Worm (Caenorhabditis elegans) whole organism, L2 larva: ENCODE data around the gene F10A3.4.

Experiments used
- Y55F3AM.14 ChIP-seq: fragments of 200-800 bp; sonication (Bioruptor generic); optimal IDR thresholded peaks from 2 replicates; lab custom pipeline; 2018; ENCODE audit warnings: mild to moderate bottlenecking, missing genetic modification characterization, missing compliant biosample characterization
- ZK546.5 ChIP-seq: sonication (generic microtip); optimal IDR thresholded peaks from 2 replicates; lab custom pipeline; 2017; ENCODE audit warnings: missing biosample characterization, missing genetic modification characterization
- aly-2 ChIP-seq: fragments of 150-350 bp; optimal IDR thresholded peaks from 2 replicates; lab custom pipeline; 2014; ENCODE audit warnings: missing biosample characterization, missing genetic modification characterization
- ama-1 ChIP-seq: fragments of 150-350 bp; optimal IDR thresholded peaks from 2 replicates; lab custom pipeline; 2018; ENCODE audit warnings: inconsistent platforms
- blmp-1 ChIP-seq: sonication (generic microtip); optimal IDR thresholded peaks from 2 replicates; lab custom pipeline; 2017; ENCODE audit warnings: missing genetic modification characterization, mild to moderate bottlenecking, missing compliant biosample characterization, antibody characterized with exemption, moderate library complexity; ENCODE audit not compliant: insufficient read depth
- ceh-82 ChIP-seq: fragments of 150-350 bp; optimal IDR thresholded peaks from 2 replicates; lab custom pipeline; 2014; ENCODE audit warnings: missing biosample characterization, missing genetic modification characterization
- crh-2 ChIP-seq: sonication (generic microtip); optimal IDR thresholded peaks from 2 replicates; lab custom pipeline; 2017; ENCODE audit warnings: missing biosample characterization, missing genetic modification characterization
- elt-3 ChIP-seq: sonication (generic microtip); optimal IDR thresholded peaks from 2 replicates; lab custom pipeline; 2017; ENCODE audit warnings: missing biosample characterization, missing genetic modification characterization
- fos-1 ChIP-seq: fragments of 150-350 bp; optimal IDR thresholded peaks from 2 replicates; lab custom pipeline; 2014; ENCODE audit warnings: missing biosample characterization, missing genetic modification characterization
- lin-13 ChIP-seq: fragments of 150-350 bp; optimal IDR thresholded peaks from 2 replicates; lab custom pipeline; 2014; ENCODE audit warnings: missing biosample characterization, missing genetic modification reagents, missing genetic modification characterization
- lsy-2 ChIP-seq, 2 experiments: fragments of 150-350 bp in 1 of 2; sonication (generic microtip) in 1 of 2; optimal IDR thresholded peaks; 2 replicates each; lab custom pipeline; 2014 to 2017; ENCODE audit warnings: missing biosample characterization in 2 of 2, missing genetic modification characterization in 2 of 2
- mab-5 ChIP-seq: fragments of 150-350 bp; optimal IDR thresholded peaks from 2 replicates; lab custom pipeline; 2014; ENCODE audit warnings: missing biosample characterization, missing genetic modification characterization
- mbf-1 ChIP-seq: sonication (generic microtip); optimal IDR thresholded peaks from 2 replicates; lab custom pipeline; 2017; ENCODE audit warnings: missing biosample characterization, missing genetic modification characterization
- nhr-10 ChIP-seq: sonication (generic microtip); optimal IDR thresholded peaks from 2 replicates; lab custom pipeline; 2017; ENCODE audit warnings: missing biosample characterization, missing genetic modification characterization
- nhr-129 ChIP-seq: fragments of 150-350 bp; optimal IDR thresholded peaks from 2 replicates; lab custom pipeline; 2014; ENCODE audit warnings: missing biosample characterization, missing genetic modification characterization
- nhr-21 ChIP-seq: fragments of 150-350 bp; optimal IDR thresholded peaks from 2 replicates; lab custom pipeline; 2014; ENCODE audit warnings: missing biosample characterization, missing genetic modification characterization
- nhr-23 ChIP-seq: fragments of 150-350 bp; optimal IDR thresholded peaks from 2 replicates; lab custom pipeline; 2014; ENCODE audit warnings: missing biosample characterization, missing genetic modification reagents, missing genetic modification characterization
- nhr-237 ChIP-seq: fragments of 150-350 bp; optimal IDR thresholded peaks from 2 replicates; lab custom pipeline; 2014; ENCODE audit warnings: missing biosample characterization, missing genetic modification characterization
- nhr-25 ChIP-seq: fragments of 150-350 bp; sonication (generic microtip); optimal IDR thresholded peaks from 3 replicates; lab custom pipeline; 2014; ENCODE audit warnings: missing biosample characterization, missing genetic modification characterization
- nhr-77 ChIP-seq: fragments of 150-350 bp; optimal IDR thresholded peaks from 2 replicates; lab custom pipeline; 2014; ENCODE audit warnings: missing biosample characterization, missing genetic modification characterization
- peb-1 ChIP-seq: fragments of 150-350 bp; optimal IDR thresholded peaks from 2 replicates; lab custom pipeline; 2014; ENCODE audit warnings: missing biosample characterization, missing genetic modification characterization
- sem-4 ChIP-seq: fragments of 150-350 bp; optimal IDR thresholded peaks from 2 replicates; lab custom pipeline; 2014; ENCODE audit warnings: missing biosample characterization, missing genetic modification reagents, missing genetic modification characterization
- skn-1 ChIP-seq: sonication (generic microtip); optimal IDR thresholded peaks from 2 replicates; lab custom pipeline; 2017; ENCODE audit warnings: missing biosample characterization, missing genetic modification characterization
- sma-3 ChIP-seq: sonication (generic microtip); optimal IDR thresholded peaks from 2 replicates; lab custom pipeline; 2016; ENCODE audit warnings: missing genetic modification reagents, missing genetic modification characterization, missing compliant biosample characterization
- sma-9 ChIP-seq, 2 experiments: fragments of 150-350 bp in 1 of 2; sonication (generic microtip) in 1 of 2; optimal IDR thresholded peaks; 2 replicates each; lab custom pipeline; 2014 to 2016; ENCODE audit warnings: missing genetic modification characterization in 2 of 2, mild to moderate bottlenecking in 1 of 2, missing biosample characterization in 1 of 2, missing compliant biosample characterization in 1 of 2, missing genetic modification reagents in 1 of 2, moderate library complexity in 1 of 2
- snpc-4 ChIP-seq: fragments of 150-350 bp; optimal IDR thresholded peaks from 2 replicates; lab custom pipeline; 2014; ENCODE audit warnings: missing biosample characterization, missing genetic modification characterization
- unc-55 ChIP-seq: fragments of 150-350 bp; sonication (generic microtip); optimal IDR thresholded peaks from 3 replicates; lab custom pipeline; 2014; ENCODE audit warnings: missing biosample characterization, missing genetic modification reagents, missing genetic modification characterization
- unc-62 ChIP-seq: fragments of 150-350 bp; optimal IDR thresholded peaks from 2 replicates; lab custom pipeline; 2014; ENCODE audit warnings: missing biosample characterization, missing genetic modification reagents, missing genetic modification characterization
- ztf-1 ChIP-seq: fragments of 200-800 bp; sonication (Bioruptor generic); conservative IDR thresholded peaks from 2 replicates; pipeline ENCODE4 v1.3.6; 2022; ENCODE audit warnings: missing genetic modification characterization, missing compliant biosample characterization
- ztf-4 ChIP-seq: fragments of 150-350 bp; optimal IDR thresholded peaks from 2 replicates; lab custom pipeline; 2014; ENCODE audit warnings: missing biosample characterization, missing genetic modification characterization

Gene F10A3.4

DNA sequence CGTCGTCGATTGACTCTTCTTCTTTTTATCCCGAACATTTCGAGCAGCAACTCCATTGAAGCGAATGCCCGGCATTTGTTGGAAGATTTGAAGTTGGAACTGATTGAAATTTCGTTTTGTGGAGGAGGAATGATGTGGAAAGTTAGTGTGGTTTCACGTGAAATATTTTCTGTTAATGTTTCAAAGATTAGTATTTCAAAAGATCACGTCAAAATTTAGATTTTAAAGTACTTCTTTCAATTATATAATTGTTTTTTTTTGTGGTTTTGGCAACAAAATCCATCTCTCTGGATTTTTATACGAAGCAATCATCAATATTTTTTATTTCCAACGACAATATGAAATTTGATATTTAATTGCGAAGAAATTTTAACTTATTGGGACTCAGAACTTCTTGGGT lies 11.9 kb upstream of the F10A3.4 start, which contains the start of gene F44G3.7:
Gene F44G3.7, minus strand, starts transcription at position 101 of the 400 bp plus-strand sequence.
- TF ChIP-seq nhr-237 (no peak), lin-13 (GFP tag; lab: Kevin White, UChicago) (no peak), nhr-21 (tag; lab: Kevin White, UChicago) (no peak)

ce11 chrV:16139529-16139928 lies 9.4 kb upstream of the F10A3.4 start, which contains the start of gene clc-11:
TSS of gene clc-11 (minus strand) at chrV:16139629.
- TF ChIP-seq ceh-82 (tag; lab: Kevin White, UChicago) (no peak), ama-1 (lab: Kevin White, UChicago) (no peak), fos-1 (tag; lab: Kevin White, UChicago) (peak; percentile 31), lsy-2 (tag; optimal IDR thresholded peaks at IDR 0.05; lab: Kevin White, UChicago) (no peak)

DNA sequence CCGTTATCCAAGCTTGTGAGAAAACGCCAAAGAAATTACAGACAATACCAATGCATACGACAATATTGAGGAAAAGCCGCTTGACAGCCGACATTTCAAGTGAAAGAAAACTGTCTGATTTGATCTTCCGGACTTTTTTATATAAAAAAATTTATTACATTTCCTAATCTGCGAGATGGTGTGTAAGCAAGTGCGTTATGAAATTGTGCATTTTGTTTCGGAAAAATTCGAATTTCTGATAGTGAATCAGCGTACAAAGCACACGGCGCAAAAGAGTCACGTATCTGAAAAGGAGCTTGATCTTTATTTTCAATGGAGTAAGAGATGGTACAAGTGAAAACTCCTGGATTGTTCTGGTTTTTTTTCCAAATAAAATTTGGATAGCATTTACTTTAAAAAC lies 7.8 kb upstream of the F10A3.4 start, which contains the start of gene clc-32:
Gene clc-32, minus strand, starts transcription at position 101 of the 400 bp plus-strand sequence.
- TF ChIP-seq Y55F3AM.14: no peak
- TF ChIP-seq sma-9 (GFP tag; optimal IDR thresholded peaks at IDR 0.05; lab: Kevin White, UChicago): no peak
- TF ChIP-seq sma-9 (tag; optimal IDR thresholded peaks at IDR 0.05; lab: Kevin White, UChicago): no peak

DNA sequence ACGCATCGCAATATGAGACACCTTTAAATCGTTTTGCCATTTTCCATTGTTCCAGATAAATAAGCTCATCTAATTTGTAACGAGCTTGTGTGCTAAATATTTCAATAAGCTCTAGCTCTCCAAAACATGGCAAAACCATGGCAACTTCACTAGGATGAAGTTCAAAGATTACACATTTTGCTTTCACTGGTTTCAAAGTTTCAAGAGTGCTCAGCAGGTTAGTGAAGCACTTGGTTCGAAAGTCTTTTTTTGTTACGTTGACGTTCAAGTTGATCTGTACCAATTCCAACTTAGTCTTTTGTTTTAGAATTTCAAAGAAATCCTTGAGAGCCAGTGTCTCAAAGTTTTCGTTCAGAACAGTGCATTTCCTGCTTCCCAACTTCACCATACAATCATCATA lies 6.5 kb upstream of the F10A3.4 start, which contains the start of gene fbxa-18:
Gene fbxa-18, plus strand, starts transcription at position 301 of the 400 bp plus-strand sequence.
- TF ChIP-seq mbf-1 (tag; lab: Kevin White, UChicago) (no peak), elt-3 (tag; lab: Kevin White, UChicago) (no peak), nhr-21 (tag; lab: Kevin White, UChicago) (no peak), ceh-82 (tag; lab: Kevin White, UChicago) (no peak), unc-55 (GFP tag; lab: Kevin White, UChicago) (no peak), sem-4 (tag; lab: Kevin White, UChicago) (no peak), Y55F3AM.14 (no peak), nhr-10 (tag; lab: Kevin White, UChicago) (no peak)

ce11 chrV:16143066-16143581 lies 5.8 kb upstream of the F10A3.4 start, which contains the start of gene fbxa-88:
TSS of gene fbxa-88 (minus strand) at chrV:16143116.
- no peak for TF ChIP-seq skn-1 (tag; lab: Kevin White, UChicago)
- TF ChIP-seq crh-2 (tag; lab: Kevin White, UChicago): no peak
- no peak for TF ChIP-seq ZK546.5 (tag; lab: Kevin White, UChicago)
- TF ChIP-seq nhr-25 (tag; lab: Kevin White, UChicago): no peak
- no peak for TF ChIP-seq unc-55 (GFP tag; lab: Kevin White, UChicago)
- TF ChIP-seq mab-5: no peak
- TF ChIP-seq nhr-23 (tag; lab: Kevin White, UChicago): no peak
- TF ChIP-seq nhr-77 (tag; lab: Kevin White, UChicago): no peak
- peak; percentile 17 for TF ChIP-seq sma-9 (GFP tag; optimal IDR thresholded peaks at IDR 0.05; lab: Kevin White, UChicago)
- no peak for TF ChIP-seq sma-9 (tag; optimal IDR thresholded peaks at IDR 0.05; lab: Kevin White, UChicago)
- no peak for TF ChIP-seq ceh-82 (tag; lab: Kevin White, UChicago)
- no peak for TF ChIP-seq ztf-4
- peak; percentile 77 for TF ChIP-seq fos-1 (tag; lab: Kevin White, UChicago)
- TF ChIP-seq nhr-21 (tag; lab: Kevin White, UChicago): no peak
- TF ChIP-seq nhr-129 (tag; lab: Kevin White, UChicago): no peak

ce11 chrV:16145009-16145408 lies 3.9 kb upstream of the F10A3.4 start:
- TF ChIP-seq snpc-4 (tag; lab: Kevin White, UChicago) (no peak), ztf-1 (no peak), nhr-23 (tag; lab: Kevin White, UChicago) (no peak), nhr-77 (tag; lab: Kevin White, UChicago) (no peak), aly-2 (no peak), peb-1 (no peak), blmp-1 (no peak), lin-13 (GFP tag; lab: Kevin White, UChicago) (no peak), Y55F3AM.14 (no peak), sma-3 (no peak), mab-5 (no peak), unc-62 (GFP tag; lab: Kevin White, UChicago) (no peak), nhr-129 (tag; lab: Kevin White, UChicago) (no peak), ztf-4 (no peak)
